Worm (Caenorhabditis elegans) whole organism, mixed stage, embryonic: Measurements from ENCODE around the gene idpc-2.

Experiments used
- bed-3 ChIP-seq: fragments of 200-800 bp; sonication (Bioruptor generic); optimal IDR thresholded peaks from 3 replicates; lab custom pipeline; 2018; ENCODE audit warnings: mild to moderate bottlenecking, missing genetic modification characterization, moderate library complexity, missing compliant biosample characterization
- blmp-1 ChIP-seq: fragments of 150-350 bp; optimal IDR thresholded peaks from 2 replicates; lab custom pipeline; 2014; ENCODE audit warnings: missing biosample characterization, missing genetic modification characterization
- ceh-39 ChIP-seq: fragments of 150-350 bp; optimal IDR thresholded peaks from 2 replicates; lab custom pipeline; 2014; ENCODE audit warnings: missing biosample characterization, missing genetic modification characterization
- ceh-43 ChIP-seq: fragments of 200-800 bp; sonication (Bioruptor generic); optimal IDR thresholded peaks from 2 replicates; lab custom pipeline; 2018; ENCODE audit warnings: mild to moderate bottlenecking, missing genetic modification characterization, moderate library complexity, missing compliant biosample characterization
- ceh-83 ChIP-seq: fragments of 200-800 bp; sonication (Bioruptor generic); optimal IDR thresholded peaks from 2 replicates; lab custom pipeline; 2018; ENCODE audit warnings: mild to moderate bottlenecking, missing genetic modification characterization, missing compliant biosample characterization
- cnd-1 ChIP-seq: fragments of 200-800 bp; sonication (Bioruptor generic); optimal IDR thresholded peaks from 2 replicates; lab custom pipeline; 2018; ENCODE audit warnings: mild to moderate bottlenecking, missing genetic modification characterization, missing compliant biosample characterization
- drap-1 ChIP-seq: fragments of 200-800 bp; sonication (Bioruptor generic); optimal IDR thresholded peaks from 3 replicates; lab custom pipeline; 2018; ENCODE audit warnings: mild to moderate bottlenecking, missing genetic modification characterization, missing compliant biosample characterization
- elt-3 ChIP-seq: fragments of 150-350 bp; optimal IDR thresholded peaks from 2 replicates; lab custom pipeline; 2014; ENCODE audit warnings: missing biosample characterization, missing genetic modification characterization
- flh-1 ChIP-seq: fragments of 200-800 bp; sonication (Bioruptor generic); optimal IDR thresholded peaks from 2 replicates; lab custom pipeline; 2018; ENCODE audit warnings: mild to moderate bottlenecking, missing genetic modification characterization, moderate library complexity, missing compliant biosample characterization
- ham-2 ChIP-seq: fragments of 200-800 bp; sonication (Bioruptor generic); optimal IDR thresholded peaks from 2 replicates; lab custom pipeline; 2018; ENCODE audit warnings: mild to moderate bottlenecking, missing genetic modification characterization, missing compliant biosample characterization
- hlh-1 ChIP-seq: fragments of 150-350 bp; optimal IDR thresholded peaks from 2 replicates; lab custom pipeline; 2014; ENCODE audit warnings: missing biosample characterization, missing genetic modification reagents, missing genetic modification characterization
- lin-13 ChIP-seq: fragments of 150-350 bp; optimal IDR thresholded peaks from 2 replicates; lab custom pipeline; 2014; ENCODE audit warnings: missing biosample characterization, missing genetic modification characterization
- lin-32 ChIP-seq: fragments of 200-800 bp; sonication (Bioruptor generic); optimal IDR thresholded peaks from 2 replicates; lab custom pipeline; 2018; ENCODE audit warnings: mild to moderate bottlenecking, missing genetic modification characterization, missing compliant biosample characterization
- lsy-2 ChIP-seq: fragments of 150-350 bp; optimal IDR thresholded peaks from 2 replicates; lab custom pipeline; 2014; ENCODE audit warnings: missing biosample characterization, missing genetic modification characterization
- mab-5 ChIP-seq: fragments of 150-350 bp; optimal IDR thresholded peaks from 2 replicates; lab custom pipeline; 2014; ENCODE audit warnings: missing biosample characterization, missing genetic modification characterization
- mep-1 ChIP-seq: fragments of 150-350 bp; optimal IDR thresholded peaks from 2 replicates; lab custom pipeline; 2017; ENCODE audit warnings: missing biosample characterization, missing genetic modification reagents, missing genetic modification characterization, inconsistent platforms
- mls-2 ChIP-seq: sonication (generic microtip); optimal IDR thresholded peaks from 2 replicates; lab custom pipeline; 2016; ENCODE audit warnings: mild to moderate bottlenecking, missing genetic modification characterization, moderate library complexity, missing compliant biosample characterization
- nhr-28 ChIP-seq: fragments of 150-350 bp; optimal IDR thresholded peaks from 2 replicates; lab custom pipeline; 2014; ENCODE audit warnings: missing biosample characterization, missing genetic modification characterization
- nhr-76 ChIP-seq: sonication (generic microtip); optimal IDR thresholded peaks from 2 replicates; lab custom pipeline; 2017; ENCODE audit warnings: missing biosample characterization, missing genetic modification characterization
- sptf-1 ChIP-seq: sonication (generic microtip); optimal IDR thresholded peaks from 2 replicates; lab custom pipeline; 2017; ENCODE audit warnings: mild to moderate bottlenecking, missing genetic modification characterization, moderate library complexity, missing compliant biosample characterization
- unc-120 ChIP-seq: sonication (generic microtip); optimal IDR thresholded peaks from 2 replicates; lab custom pipeline; 2017; ENCODE audit warnings: missing genetic modification characterization, missing compliant biosample characterization; ENCODE audit not compliant: poor library complexity, severe bottlenecking
- unc-39 ChIP-seq: fragments of 150-350 bp; optimal IDR thresholded peaks from 2 replicates; lab custom pipeline; 2014; ENCODE audit warnings: missing biosample characterization, missing genetic modification characterization
- unc-62 ChIP-seq: fragments of 150-350 bp; optimal IDR thresholded peaks from 2 replicates; lab custom pipeline; 2014; ENCODE audit warnings: missing biosample characterization, missing genetic modification reagents, missing genetic modification characterization
- zip-8 ChIP-seq: fragments of 150-350 bp; optimal IDR thresholded peaks from 2 replicates; lab custom pipeline; 2014; ENCODE audit warnings: missing biosample characterization, missing genetic modification characterization
- ztf-11 ChIP-seq: fragments of 150-350 bp; optimal IDR thresholded peaks from 2 replicates; lab custom pipeline; 2014; ENCODE audit warnings: missing biosample characterization, missing genetic modification characterization

The idpc-2 gene

DNA sequence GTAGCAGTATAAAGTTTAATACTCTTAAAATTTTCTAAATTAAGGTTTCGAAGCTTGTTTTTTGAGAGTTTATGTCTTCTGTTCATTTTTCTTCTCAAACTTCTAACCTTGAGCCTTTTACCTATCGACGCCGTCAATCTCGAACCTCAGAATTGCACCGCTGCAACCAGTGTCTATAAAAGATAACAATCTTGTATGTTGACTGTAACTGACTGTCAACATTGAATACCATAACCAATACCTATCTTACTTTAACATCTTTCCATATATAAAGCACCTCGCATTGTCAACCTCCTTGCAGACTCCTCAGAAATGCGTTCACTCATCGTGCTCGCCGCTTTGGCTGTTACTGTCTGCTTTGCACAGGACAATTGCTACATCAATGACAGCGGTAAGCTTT is 2.4 kb downstream of the idpc-2 start, which contains the start of gene grd-5:
Gene grd-5 (plus strand): TSS at position 295 of the 400 bp plus-strand sequence.
- TF ChIP-seq unc-62 = no peak
- no peak for TF ChIP-seq drap-1 (GFP tag; lab: Kevin White, UChicago)
- no peak for TF ChIP-seq mep-1
- no peak for TF ChIP-seq ceh-39 (tag; lab: Kevin White, UChicago)
- no peak for TF ChIP-seq zip-8 (tag; lab: Kevin White, UChicago)
- no peak for TF ChIP-seq ham-2 (GFP tag; lab: Kevin White, UChicago)
- TF ChIP-seq mab-5 (tag; lab: Kevin White, UChicago) = no peak
- no peak for TF ChIP-seq cnd-1
- no peak for TF ChIP-seq mls-2 (tag; lab: Kevin White, UChicago)
- TF ChIP-seq hlh-1 (tag; lab: Kevin White, UChicago) = no peak
- no peak for TF ChIP-seq flh-1
- TF ChIP-seq unc-120 = no peak
- TF ChIP-seq ceh-43 (GFP tag; lab: Kevin White, UChicago) = no peak

DNA sequence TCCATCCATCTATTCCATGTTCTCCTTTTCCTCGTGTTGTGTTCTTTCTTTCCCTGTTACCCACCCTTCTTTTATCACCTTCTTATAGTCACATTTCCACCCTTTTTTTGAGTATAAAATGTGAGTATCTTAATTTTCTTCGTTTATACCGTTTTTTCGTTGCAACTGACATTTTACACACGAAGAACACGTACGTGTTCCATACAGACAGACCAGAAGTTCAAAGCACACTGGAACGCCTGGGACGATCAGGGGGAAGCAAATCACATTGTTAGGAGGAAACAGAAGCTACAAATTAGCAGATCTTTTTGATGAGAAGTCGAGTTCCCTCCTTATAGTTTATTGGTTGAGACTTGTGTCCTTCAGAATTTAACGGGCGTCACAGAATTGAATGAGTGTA is 5.4 kb downstream of the idpc-2 start:
- TF ChIP-seq cnd-1 (no peak), sptf-1 (tag; lab: Kevin White, UChicago) (peak; percentile 26)

DNA sequence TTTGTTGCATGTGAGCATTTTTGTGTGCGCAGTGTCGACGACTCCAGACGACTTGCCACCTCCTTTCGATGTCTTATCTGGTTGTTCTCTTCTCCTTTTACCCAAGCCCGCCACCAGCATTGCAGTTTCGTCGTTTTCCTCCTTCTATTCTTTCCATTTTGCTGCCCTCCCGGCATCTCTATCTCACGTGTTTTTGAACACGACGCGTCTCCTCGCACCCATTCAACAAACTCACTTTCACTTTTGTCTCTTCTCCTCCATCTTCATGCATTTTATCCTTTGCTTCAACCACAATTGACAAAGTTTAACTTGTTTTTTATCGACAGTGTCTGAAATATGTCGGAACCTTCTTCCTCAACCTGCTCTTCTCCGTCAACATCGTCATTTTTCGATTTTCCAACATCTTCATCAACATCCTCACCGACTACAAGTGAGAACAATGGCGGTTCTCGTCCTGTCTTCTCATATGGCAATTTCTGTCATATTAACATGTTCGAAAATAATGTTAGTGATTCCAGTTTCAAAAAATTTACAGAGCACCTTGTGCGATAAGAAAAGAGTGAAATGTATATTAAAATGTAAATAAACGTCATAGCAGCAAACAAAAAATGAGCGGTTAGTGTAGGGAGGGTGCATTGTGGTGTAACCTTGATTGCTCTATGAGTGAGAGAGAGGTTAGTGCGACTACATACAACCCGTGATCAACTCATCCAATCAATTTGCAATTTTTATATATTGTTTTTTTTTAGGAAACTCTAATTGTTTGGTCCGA is 10.3 kb downstream of the idpc-2 start, which contains the start of gene fip-4:
Gene fip-4 (minus strand): TSS at position 636 of the 772 bp plus-strand sequence.
- no peak for TF ChIP-seq blmp-1 (tag; lab: Kevin White, UChicago)
- no peak for TF ChIP-seq lsy-2 (tag; lab: Kevin White, UChicago)
- TF ChIP-seq ham-2 (GFP tag; lab: Kevin White, UChicago) = no peak
- TF ChIP-seq mab-5 (tag; lab: Kevin White, UChicago) = no peak
- no peak for TF ChIP-seq ceh-83 (GFP tag; lab: Kevin White, UChicago)
- TF ChIP-seq ztf-11 (tag; lab: Kevin White, UChicago) = no peak
- no peak for TF ChIP-seq lin-13
- TF ChIP-seq nhr-28 (tag; lab: Kevin White, UChicago) = no peak
- no peak for TF ChIP-seq lin-32 (GFP tag; lab: Kevin White, UChicago)
- no peak for TF ChIP-seq unc-39 (tag; lab: Kevin White, UChicago)
- TF ChIP-seq unc-120 = no peak

DNA sequence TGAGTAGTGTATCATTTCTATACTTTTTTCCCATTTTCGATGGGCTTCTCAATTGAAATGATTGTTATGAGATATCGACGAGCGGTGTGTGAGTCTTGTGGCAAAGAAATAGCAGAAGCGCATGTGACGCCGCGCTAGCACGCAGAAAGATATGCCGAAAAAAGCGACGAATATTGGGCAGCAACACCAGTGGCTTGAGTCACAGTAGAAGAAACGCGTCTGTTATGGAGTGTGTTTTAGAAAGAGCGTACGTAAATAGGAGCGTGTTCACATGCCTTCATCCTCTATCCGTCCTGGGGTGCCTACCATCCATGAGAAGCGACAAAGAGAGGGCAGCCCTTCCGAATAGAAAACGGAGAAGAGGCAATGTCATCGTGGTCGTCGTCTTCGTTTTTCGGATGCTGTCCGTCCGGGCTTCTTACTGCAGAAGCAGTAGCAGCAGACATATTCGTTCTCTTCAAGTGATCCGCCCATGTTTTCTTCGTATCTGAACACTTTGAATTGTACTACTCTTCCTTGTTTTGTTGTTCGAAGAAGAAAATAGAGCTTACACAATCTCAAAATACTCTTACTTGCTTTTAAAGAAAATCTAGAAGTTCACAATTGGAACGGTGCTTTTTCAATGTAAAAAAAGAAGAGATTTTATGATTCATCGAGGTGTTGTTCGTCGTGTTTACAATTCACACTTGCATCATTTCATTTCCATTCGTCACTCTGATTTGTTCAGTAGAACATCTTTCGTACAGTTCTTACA is 11.2 kb downstream of the idpc-2 start:
- TF ChIP-seq ham-2 (GFP tag; lab: Kevin White, UChicago) (peak; percentile 48), bed-3 (GFP tag; lab: Kevin White, UChicago) (no peak)

DNA sequence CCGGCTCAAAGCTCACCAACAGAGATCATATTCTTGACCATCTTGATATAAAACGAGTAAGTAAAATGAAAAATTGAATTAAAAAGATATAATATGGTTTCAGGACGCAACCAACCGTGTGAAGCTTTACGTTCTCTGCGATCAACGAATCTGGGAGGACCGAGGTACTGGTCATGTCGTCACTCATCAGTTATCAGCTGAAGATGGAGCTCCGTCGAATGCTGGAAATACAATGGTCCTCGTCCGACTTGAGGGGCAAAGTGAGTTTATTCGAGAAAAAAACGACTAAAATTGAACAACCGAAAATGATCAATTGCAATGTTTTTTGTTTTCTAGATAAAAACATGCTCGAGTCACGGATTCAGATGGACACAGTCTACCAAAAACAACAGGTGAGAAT is 12.6 kb downstream of the idpc-2 start:
- TF ChIP-seq zip-8 (tag; lab: Kevin White, UChicago) (no peak), mab-5 (tag; lab: Kevin White, UChicago) (no peak)
- TF ChIP-seq, all 35 proteins: peak for 0

DNA sequence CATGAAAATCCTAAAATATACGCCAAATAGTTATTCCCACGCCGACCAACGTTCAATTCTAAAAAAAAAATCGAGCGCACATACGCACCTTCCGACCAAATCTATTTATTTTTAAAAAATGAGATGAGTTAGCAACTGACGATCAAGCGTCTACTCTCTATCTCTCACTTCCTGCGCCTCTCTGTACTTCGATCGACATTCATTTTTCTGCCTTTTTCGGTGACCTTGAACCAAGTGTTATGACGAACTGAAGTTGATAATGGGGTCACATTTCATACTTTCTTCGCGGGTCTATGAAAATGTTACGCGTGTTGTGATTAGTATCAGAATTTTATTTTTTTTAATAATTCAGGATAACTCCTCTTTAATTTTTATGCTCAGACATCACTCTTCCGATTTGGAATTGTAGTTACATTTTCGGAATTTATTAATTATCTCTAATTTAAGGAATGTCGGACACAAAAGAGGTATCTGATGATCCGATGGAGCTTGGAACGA is 13.7 kb downstream of the idpc-2 start, which contains the start of gene smk-1:
Gene smk-1 (plus strand): TSS at position 448 of the 498 bp plus-strand sequence.
- no peak for TF ChIP-seq flh-1
- no peak for TF ChIP-seq nhr-76 (tag; lab: Kevin White, UChicago)
- no peak for TF ChIP-seq mls-2 (tag; lab: Kevin White, UChicago)
- TF ChIP-seq drap-1 (GFP tag; lab: Kevin White, UChicago) = no peak
- TF ChIP-seq elt-3 (tag; lab: Kevin White, UChicago) = no peak
